Fruit fly (Drosophila melanogaster) Kc167 (cell line): Measurements from ENCODE around the gene CG5188.

Source experiments
- Myc ChIP-seq: fragments of >200 bp; optimal IDR thresholded peaks from 2 replicates; lab custom pipeline; 2017; ENCODE audit warnings: missing external identifiers
- Sin3A ChIP-seq: fragments of >200 bp; optimal IDR thresholded peaks from 2 replicates; lab custom pipeline; 2018; ENCODE audit warnings: missing external identifiers
- h ChIP-seq: fragments of >200 bp; optimal IDR thresholded peaks from 3 replicates; lab custom pipeline; 2018; ENCODE audit warnings: missing external identifiers
- insv ChIP-seq: fragments of >200 bp; optimal IDR thresholded peaks from 3 replicates; lab custom pipeline; 2018; ENCODE audit warnings: missing external identifiers
- psq ChIP-seq: fragments of >200 bp; optimal IDR thresholded peaks from 2 replicates; lab custom pipeline; 2017; ENCODE audit warnings: missing external identifiers
- ttk ChIP-seq: sonication (Bioruptor generic); optimal IDR thresholded peaks from 2 replicates; lab custom pipeline; 2017; ENCODE audit warnings: missing external identifiers

Gene CG5188

DNA sequence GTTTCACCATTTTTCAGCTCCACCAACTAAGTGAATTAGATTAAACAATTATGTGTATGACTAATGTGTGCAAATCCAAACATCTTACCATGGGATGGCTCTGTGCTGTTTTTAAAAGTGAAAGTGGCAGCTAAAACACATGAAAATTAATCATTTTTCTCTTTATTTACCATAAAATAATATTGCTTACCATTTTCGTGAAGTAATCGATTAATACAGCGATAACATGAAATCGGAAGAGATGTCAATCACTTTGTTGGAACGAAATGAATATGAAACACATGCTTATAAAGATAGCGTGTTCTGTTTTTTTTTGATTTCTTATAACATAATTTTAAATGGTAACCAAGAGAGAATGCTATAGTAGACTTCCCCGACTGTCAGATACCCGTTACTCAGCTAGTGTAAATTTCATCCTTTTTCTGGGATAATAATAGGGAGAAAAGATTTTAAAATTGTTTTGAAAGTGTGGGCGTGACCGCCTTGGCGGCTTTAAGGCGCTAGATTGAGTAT lies 24.8 kb upstream of the CG5188 start:
- TF ChIP-seq ttk (lab: Kevin White, UChicago), result no peak
- no peak for TF ChIP-seq Sin3A (lab: Kevin White, UChicago)
- no peak for TF ChIP-seq insv (lab: Kevin White, UChicago)
- TF ChIP-seq psq (lab: Kevin White, UChicago), result no peak
- TF ChIP-seq Myc (lab: Kevin White, UChicago), result no peak
- TF ChIP-seq h (lab: Kevin White, UChicago), result no peak

DNA sequence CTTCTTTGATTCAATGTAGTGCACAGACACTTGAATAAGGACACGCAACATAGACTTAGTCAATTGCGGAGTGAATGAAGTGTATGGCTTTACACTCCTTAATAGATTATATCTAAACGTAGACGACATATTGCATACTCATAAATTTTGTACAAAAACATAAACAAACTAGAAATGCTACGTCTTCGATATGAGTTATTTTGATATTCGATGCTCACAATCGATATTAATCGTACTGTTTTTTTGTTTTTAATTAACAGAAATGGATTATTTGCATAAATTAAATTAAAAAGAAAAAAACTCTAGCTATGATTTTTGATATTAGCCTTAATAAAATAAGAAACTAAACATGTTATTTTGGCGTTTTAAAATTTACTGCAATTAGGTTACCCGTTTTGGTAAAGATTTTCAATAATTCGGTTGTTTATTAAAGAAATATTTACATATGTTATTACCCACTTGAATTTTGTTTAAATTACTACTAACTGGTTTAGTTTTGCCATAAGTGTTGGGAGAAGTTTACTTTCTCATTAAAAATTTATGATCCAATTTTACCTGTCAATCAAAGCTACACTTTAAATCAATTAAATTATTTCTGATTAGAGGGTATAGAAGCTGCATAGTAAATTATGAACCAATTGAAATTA lies 23.5 kb upstream of the CG5188 start, which contains the start of the genes CG17768, LSm-4 and Ir31a:
Gene CG17768, minus strand, starts transcription at position 196 of the 647 bp plus-strand sequence.
Gene LSm-4, minus strand, starts transcription at position 196 of the 647 bp plus-strand sequence.
Gene Ir31a, plus strand, starts transcription at position 558 of the 647 bp plus-strand sequence.
- no peak for TF ChIP-seq insv (lab: Kevin White, UChicago)
- TF ChIP-seq ttk (lab: Kevin White, UChicago), result no peak
- no peak for TF ChIP-seq Myc (lab: Kevin White, UChicago)
- no peak for TF ChIP-seq h (lab: Kevin White, UChicago)
- no peak for TF ChIP-seq Sin3A (lab: Kevin White, UChicago)
- no peak for TF ChIP-seq psq (lab: Kevin White, UChicago)

DNA sequence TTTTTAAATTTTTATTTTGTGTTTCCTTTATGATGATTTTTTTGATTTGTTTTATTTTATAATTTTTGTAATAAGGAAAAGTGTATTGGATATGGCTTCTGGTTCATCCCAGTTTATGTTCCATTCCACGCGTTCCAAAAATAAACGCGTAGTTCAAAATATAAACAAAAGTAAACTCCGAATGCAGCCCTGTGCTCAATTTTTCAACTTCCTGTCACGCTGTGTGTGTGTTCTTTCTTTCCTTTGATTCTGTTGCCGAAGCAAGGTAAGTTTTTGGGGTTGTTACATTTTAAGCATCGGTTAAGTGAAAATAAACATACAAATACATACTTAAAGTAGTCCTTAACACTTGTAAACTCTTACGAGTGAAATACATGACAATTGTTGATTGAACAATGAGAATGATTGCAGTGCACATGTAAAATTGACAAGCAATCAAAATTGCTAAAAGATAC lies 20.5 kb upstream of the CG5188 start, which contains the start of the genes Ip259 and RpS27A:
Gene Ip259, plus strand, starts transcription at position 231 of the 455 bp plus-strand sequence.
Gene RpS27A, plus strand, starts transcription at position 231 of the 455 bp plus-strand sequence.
- no peak for TF ChIP-seq insv (lab: Kevin White, UChicago)

DNA sequence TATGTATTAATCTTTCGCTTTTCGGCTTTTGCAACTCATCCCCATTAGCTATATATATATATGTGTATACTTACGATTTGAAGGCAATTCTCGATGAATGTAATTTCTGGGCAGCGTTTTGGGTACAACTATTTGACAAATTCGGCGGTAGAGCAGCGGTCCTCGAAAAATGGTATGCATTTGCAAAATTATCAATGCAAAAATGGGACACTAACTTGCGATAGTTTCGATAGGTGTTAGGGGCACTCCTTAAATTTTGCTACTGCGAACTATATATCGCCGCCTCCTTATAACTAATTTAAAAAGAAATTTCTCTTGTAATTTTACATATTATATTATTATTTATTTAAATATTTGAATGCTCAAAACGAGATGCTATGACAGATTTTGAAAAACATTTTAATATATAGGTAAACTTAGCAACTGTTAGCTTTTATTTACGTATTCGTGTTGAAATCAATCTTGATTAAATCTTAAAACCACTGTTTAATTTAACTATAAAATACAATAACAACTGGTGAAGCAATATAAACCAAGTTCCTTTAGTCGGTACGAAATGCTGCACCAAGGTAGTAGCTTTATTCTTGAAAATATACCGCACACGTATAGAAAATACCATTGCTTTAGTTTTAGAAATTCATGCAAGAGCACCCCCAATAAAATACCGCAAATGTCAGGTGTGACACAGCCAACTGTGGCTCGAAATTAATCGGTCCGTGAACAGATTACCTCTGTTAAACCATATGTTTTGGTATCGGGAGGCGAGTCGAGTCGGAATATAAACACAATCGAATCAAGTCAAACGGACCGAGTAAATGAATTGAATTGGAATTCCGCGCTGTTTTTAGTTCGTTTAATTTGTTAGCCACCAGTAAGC lies 15.1 kb upstream of the CG5188 start, which contains the start of the genes CG5355 and Klp31E:
Gene CG5355, minus strand, starts transcription at position 213 of the 877 bp plus-strand sequence.
Gene Klp31E, plus strand, starts transcription at position 767 of the 877 bp plus-strand sequence.
- TF ChIP-seq psq (lab: Kevin White, UChicago) (no peak), Sin3A (lab: Kevin White, UChicago) (no peak), insv (lab: Kevin White, UChicago) (no peak), Myc (lab: Kevin White, UChicago) (no peak), h (lab: Kevin White, UChicago) (no peak), ttk (lab: Kevin White, UChicago) (no peak)

DNA sequence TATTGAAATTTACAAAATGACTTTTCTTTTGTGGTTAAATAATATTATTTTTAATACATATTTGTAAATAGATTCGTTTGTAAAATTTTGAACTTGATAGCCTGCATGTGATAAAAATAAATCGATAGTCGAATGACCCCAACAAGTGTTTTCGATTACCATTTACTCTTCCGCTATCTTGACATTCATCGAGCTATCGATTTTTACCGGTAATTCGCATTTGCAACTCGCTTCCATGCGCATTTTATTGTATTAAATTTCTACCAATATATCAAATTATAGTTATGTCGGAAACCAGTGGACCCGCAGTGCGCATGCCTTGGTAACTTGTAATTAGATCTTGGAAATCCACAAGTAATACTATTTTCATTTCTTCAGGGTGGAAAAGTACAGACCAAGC lies 9.6 kb upstream of the CG5188 start, which contains the start of gene RfC3:
Gene RfC3, plus strand, starts transcription at position 210 of the 400 bp plus-strand sequence.
- TF ChIP-seq insv (lab: Kevin White, UChicago) (no peak), Sin3A (lab: Kevin White, UChicago) (no peak), h (lab: Kevin White, UChicago) (no peak), Myc (lab: Kevin White, UChicago) (no peak), ttk (lab: Kevin White, UChicago) (no peak)

DNA sequence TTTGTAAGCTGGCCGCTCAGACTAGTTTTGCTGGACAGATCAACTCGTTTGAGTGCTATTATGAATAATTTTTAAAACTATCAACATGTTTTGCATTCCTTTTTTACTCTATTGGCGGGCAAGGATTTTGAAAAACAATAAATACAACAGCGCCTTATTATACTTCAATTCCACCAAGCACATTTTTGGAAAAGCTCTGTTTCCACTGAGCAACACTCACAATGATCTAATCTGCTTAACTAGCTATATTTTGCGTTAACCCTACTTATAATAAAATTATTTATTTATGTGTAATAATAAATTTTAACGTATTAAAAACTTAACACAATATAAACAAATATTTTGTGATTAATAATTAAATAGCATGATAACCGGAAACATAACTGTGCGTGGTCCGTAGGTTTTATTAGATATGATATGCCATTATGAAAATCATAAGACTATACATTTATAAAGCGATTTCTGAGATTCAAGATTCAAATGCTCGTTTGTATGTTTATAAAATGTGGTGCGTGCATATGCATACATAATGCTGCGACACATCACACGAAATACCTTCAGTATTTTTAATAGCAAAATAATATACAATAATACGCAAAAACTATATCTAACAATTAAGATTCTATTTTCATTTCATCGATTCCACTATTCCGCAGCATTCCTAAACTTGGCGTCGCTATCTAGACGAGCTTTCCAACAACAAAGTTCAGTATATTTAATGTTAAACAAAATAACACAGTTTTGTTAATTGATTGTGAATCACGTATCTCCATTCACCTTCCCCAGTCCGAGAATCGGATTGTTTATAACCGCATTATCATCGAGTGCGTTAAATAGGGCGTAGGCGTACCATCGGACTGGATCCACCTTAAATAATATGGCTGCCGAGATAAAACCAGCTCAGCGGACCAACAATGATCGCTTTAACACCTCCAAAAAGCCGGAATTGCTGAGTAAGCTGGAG lies 5.7 kb upstream of the CG5188 start, which contains the start of the genes pie and Wdfy2:
Gene pie, minus strand, starts transcription at position 138 of the 964 bp plus-strand sequence.
Gene Wdfy2, plus strand, starts transcription at position 649 of the 964 bp plus-strand sequence.
- TF ChIP-seq ttk (lab: Kevin White, UChicago), result no peak
- no peak for TF ChIP-seq psq (lab: Kevin White, UChicago)
- TF ChIP-seq h (lab: Kevin White, UChicago), result no peak
- no peak for TF ChIP-seq Myc (lab: Kevin White, UChicago)
- no peak for TF ChIP-seq insv (lab: Kevin White, UChicago)
- no peak for TF ChIP-seq Sin3A (lab: Kevin White, UChicago)

DNA sequence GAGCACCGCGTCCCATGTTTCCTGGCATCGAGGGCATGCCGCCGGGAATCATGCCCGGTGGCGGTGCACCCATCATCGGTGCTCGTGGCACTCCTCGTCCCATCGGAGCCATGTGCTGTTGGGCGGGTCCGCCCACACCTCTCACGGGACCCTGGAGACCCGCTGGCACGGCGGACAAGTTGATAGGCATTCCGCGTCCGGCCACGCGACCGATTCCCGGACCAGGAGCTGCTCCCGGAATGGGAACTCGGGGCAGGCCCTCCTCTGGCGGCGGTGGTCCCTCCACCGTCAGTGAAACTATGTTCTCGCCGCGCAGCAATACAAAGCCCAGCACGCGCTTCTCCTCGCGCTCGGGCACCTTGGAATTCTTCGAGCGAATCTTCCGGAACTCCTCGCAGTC lies 3.0 kb upstream of the CG5188 start:
- TF ChIP-seq psq (lab: Kevin White, UChicago) (no peak), insv (lab: Kevin White, UChicago) (no peak), h (lab: Kevin White, UChicago) (no peak), Myc (lab: Kevin White, UChicago) (no peak)

DNA sequence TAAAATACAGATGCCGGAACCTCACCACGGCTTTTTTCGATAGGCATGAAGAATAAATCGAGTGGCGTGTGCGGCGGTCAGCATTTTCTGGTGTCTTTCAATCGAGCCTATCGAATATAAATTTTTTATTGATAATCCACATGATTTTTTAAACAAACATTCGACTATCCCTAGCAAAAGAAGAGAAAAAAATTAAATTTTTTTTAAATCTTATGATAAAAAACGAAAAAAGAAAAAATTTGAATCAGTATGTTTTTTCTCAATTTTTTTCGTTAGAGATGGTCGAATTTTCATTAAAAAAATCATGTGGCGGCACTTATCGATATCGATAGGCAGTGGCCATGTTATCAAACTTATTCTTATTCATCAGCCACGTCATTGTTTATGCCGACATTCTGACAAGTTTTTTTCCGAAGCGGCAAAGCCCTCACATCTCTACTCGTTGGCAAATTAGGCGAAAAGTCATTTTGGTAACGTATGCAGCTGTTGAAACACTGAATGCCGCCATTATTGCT lies 2.0 kb upstream of the CG5188 start, which contains the start of the genes SmB and KdelR:
Gene SmB, minus strand, starts transcription at position 94 of the 515 bp plus-strand sequence.
Gene KdelR, plus strand, starts transcription at position 354 of the 515 bp plus-strand sequence.
- TF ChIP-seq insv (lab: Kevin White, UChicago) (no peak), h (lab: Kevin White, UChicago) (no peak), Sin3A (lab: Kevin White, UChicago) (no peak), psq (lab: Kevin White, UChicago) (no peak), Myc (lab: Kevin White, UChicago) (no peak), ttk (lab: Kevin White, UChicago) (no peak)

DNA sequence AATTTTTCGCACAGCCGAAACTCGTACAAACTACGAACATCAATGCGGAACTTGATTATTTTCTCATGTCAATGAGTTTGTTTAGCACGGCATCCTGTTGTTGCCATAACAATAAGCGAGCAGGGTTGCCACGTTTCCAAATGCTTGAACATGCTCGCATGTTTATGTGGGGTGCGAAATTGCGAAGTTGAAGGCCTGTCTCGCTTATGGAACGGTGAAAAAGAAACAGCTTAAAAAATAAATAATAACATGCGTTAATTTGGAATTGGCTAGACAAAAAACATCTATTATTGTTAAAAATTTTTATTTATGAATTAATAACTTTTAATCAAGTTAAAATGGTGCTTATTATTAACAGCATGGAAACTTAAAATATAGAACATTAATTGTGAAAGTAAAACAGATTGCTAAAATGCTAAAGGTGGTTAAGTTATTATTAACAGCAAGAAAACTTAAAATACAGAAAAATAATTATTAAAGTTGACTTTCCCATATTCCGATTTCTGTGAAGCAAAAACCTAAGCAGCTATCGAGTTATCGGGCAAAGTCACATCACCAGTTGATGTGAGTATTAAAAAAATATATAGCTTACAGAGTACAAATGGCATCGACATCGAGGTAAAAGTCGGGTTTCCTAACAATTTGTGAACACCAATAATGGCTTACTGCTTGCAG lies 2.3 kb downstream of the CG5188 start, which contains the start of the genes Bug22 and TfIIB:
Gene Bug22, minus strand, starts transcription at position 117 of the 675 bp plus-strand sequence.
Gene TfIIB, plus strand, starts transcription at position 537 of the 675 bp plus-strand sequence.
- TF ChIP-seq ttk (lab: Kevin White, UChicago) (no peak), insv (lab: Kevin White, UChicago) (no peak), h (lab: Kevin White, UChicago) (no peak), Myc (lab: Kevin White, UChicago) (no peak), Sin3A (lab: Kevin White, UChicago) (no peak)
